Fruit fly (Drosophila melanogaster) whole organism, adult: ENCODE measurements around the gene CG31406.

Experiments
- CG11617 ChIP-seq: fragments of 200-800 bp; sonication (Bioruptor generic); optimal IDR thresholded peaks from 2 replicates; lab custom pipeline; 2017; ENCODE audit warnings: mild to moderate bottlenecking, missing biosample characterization, missing genetic modification reagents, missing genetic modification characterization
- CG12768 ChIP-seq: fragments of 200-800 bp; sonication (Bioruptor generic); optimal IDR thresholded peaks from 2 replicates; lab custom pipeline; 2017; ENCODE audit warnings: missing biosample characterization, missing genetic modification characterization, mild to moderate bottlenecking, moderate library complexity, missing genetic modification reagents
- CG14711 ChIP-seq: fragments of 200-800 bp; sonication (Bioruptor generic); optimal IDR thresholded peaks from 2 replicates; lab custom pipeline; 2018; ENCODE audit warnings: missing biosample characterization, mild to moderate bottlenecking, missing genetic modification characterization, moderate library complexity
- CG1620 ChIP-seq: fragments of 200-800 bp; sonication (Bioruptor generic); optimal IDR thresholded peaks from 2 replicates; lab custom pipeline; 2016; ENCODE audit warnings: missing biosample characterization, missing genetic modification characterization
- CG33017 ChIP-seq: fragments of 200-800 bp; sonication (Bioruptor generic); optimal IDR thresholded peaks from 2 replicates; lab custom pipeline; 2018; ENCODE audit warnings: missing biosample characterization, mild to moderate bottlenecking, missing genetic modification characterization, moderate library complexity
- CG5204 ChIP-seq: fragments of 200-800 bp; sonication (Bioruptor generic); optimal IDR thresholded peaks from 2 replicates; lab custom pipeline; 2016; ENCODE audit warnings: missing biosample characterization, missing genetic modification characterization
- CG7045 ChIP-seq: fragments of 200-800 bp; sonication (Bioruptor generic); optimal IDR thresholded peaks from 2 replicates; lab custom pipeline; 2017; ENCODE audit warnings: missing biosample characterization, mild to moderate bottlenecking, missing genetic modification characterization
- CG7101 ChIP-seq: fragments of 200-800 bp; sonication (Bioruptor generic); optimal IDR thresholded peaks from 2 replicates; lab custom pipeline; 2018; ENCODE audit warnings: missing biosample characterization, mild to moderate bottlenecking, missing genetic modification characterization, moderate library complexity
- Clk ChIP-seq: fragments of 200-800 bp; sonication (Bioruptor generic); optimal IDR thresholded peaks from 2 replicates; lab custom pipeline; 2017; ENCODE audit warnings: missing biosample characterization, missing genetic modification characterization
- Crg-1 ChIP-seq: fragments of 200-800 bp; sonication (Bioruptor generic); optimal IDR thresholded peaks from 2 replicates; lab custom pipeline; 2016; ENCODE audit warnings: missing biosample characterization, missing genetic modification characterization
- Hr96 ChIP-seq: fragments of 200-800 bp; sonication (Bioruptor generic); optimal IDR thresholded peaks from 2 replicates; lab custom pipeline; 2016; ENCODE audit warnings: missing biosample characterization, missing genetic modification characterization
- Mnt ChIP-seq: fragments of 200-800 bp; sonication (Bioruptor generic); optimal IDR thresholded peaks from 2 replicates; lab custom pipeline; 2016; ENCODE audit warnings: missing biosample characterization, mild to moderate bottlenecking, missing genetic modification characterization
- bab1 ChIP-seq: fragments of 200-800 bp; sonication (Bioruptor generic); optimal IDR thresholded peaks from 3 replicates; lab custom pipeline; 2019; ENCODE audit warnings: missing biosample characterization, mild to moderate bottlenecking, missing genetic modification characterization, moderate library complexity
- cic ChIP-seq: fragments of 200-800 bp; sonication (Bioruptor generic); optimal IDR thresholded peaks from 2 replicates; lab custom pipeline; 2017; ENCODE audit warnings: missing biosample characterization, mild to moderate bottlenecking, missing genetic modification characterization, moderate library complexity
- cnc ChIP-seq, 2 experiments: fragments of >200 bp; optimal IDR thresholded peaks; 2 replicates each; lab custom pipeline; 2017
- kay ChIP-seq: fragments of 200-800 bp; sonication (Bioruptor generic); peaks from one replicate; lab custom pipeline; 2016; ENCODE audit warnings: missing biosample characterization, missing genetic modification characterization, borderline replicate concordance
- ovo ChIP-seq: fragments of 200-800 bp; sonication (Bioruptor generic); optimal IDR thresholded peaks from 2 replicates; lab custom pipeline; 2016; ENCODE audit warnings: missing biosample characterization, missing genetic modification characterization
- pad ChIP-seq: fragments of 200-800 bp; sonication (Bioruptor generic); optimal IDR thresholded peaks from 3 replicates; lab custom pipeline; 2017; ENCODE audit warnings: missing biosample characterization, missing genetic modification characterization, mild to moderate bottlenecking, moderate library complexity, missing genetic modification reagents
- tj ChIP-seq: fragments of 200-800 bp; sonication (Bioruptor generic); optimal IDR thresholded peaks from 3 replicates; lab custom pipeline; 2017; ENCODE audit warnings: missing biosample characterization, mild to moderate bottlenecking, missing genetic modification characterization, moderate library complexity
- toe ChIP-seq: fragments of 200-800 bp; sonication (Bioruptor generic); optimal IDR thresholded peaks from 2 replicates; lab custom pipeline; 2016; ENCODE audit warnings: missing biosample characterization, missing genetic modification characterization

Gene CG31406

DNA sequence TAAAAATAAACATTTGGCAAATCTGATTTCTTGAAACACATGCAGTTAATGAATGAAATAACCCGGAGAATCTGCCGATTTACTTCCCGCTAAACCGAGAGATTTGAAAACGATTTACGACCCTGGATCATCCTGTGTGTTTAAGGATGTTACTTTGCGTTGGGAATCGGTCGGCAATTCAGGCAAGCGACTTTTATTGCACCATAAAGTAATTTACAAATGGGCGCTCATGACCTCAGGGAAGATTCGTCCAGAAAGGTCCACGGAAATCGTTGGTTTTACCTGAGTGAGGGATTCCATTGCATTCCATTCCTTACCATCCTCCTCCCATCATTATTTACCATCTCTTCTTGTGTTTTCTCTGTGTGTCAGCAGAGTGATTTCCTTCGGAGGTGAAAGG, 4.3 kb downstream of the CG31406 start:
- TF ChIP-seq toe = no peak
- TF ChIP-seq CG7045 (GFP tag; lab: Kevin White, UChicago) = no peak
- TF ChIP-seq kay (GFP tag; lab: Kevin White, UChicago) = no peak
- TF ChIP-seq ovo (GFP tag; lab: Kevin White, UChicago) = no peak
- no peak for TF ChIP-seq CG5204 (GFP tag; lab: Kevin White, UChicago)
- no peak for TF ChIP-seq Mnt (GFP tag; lab: Kevin White, UChicago)
- TF ChIP-seq CG12768 (GFP tag; lab: Kevin White, UChicago) = no peak
- no peak for TF ChIP-seq CG11617 (GFP tag; lab: Kevin White, UChicago)
- no peak for TF ChIP-seq cnc (optimal IDR thresholded peaks at IDR 0.05; lab: Kevin White, UChicago)
- no peak for TF ChIP-seq CG14711 (tag; lab: Kevin White, UChicago)
- no peak for TF ChIP-seq Hr96 (GFP tag; lab: Kevin White, UChicago)

DNA sequence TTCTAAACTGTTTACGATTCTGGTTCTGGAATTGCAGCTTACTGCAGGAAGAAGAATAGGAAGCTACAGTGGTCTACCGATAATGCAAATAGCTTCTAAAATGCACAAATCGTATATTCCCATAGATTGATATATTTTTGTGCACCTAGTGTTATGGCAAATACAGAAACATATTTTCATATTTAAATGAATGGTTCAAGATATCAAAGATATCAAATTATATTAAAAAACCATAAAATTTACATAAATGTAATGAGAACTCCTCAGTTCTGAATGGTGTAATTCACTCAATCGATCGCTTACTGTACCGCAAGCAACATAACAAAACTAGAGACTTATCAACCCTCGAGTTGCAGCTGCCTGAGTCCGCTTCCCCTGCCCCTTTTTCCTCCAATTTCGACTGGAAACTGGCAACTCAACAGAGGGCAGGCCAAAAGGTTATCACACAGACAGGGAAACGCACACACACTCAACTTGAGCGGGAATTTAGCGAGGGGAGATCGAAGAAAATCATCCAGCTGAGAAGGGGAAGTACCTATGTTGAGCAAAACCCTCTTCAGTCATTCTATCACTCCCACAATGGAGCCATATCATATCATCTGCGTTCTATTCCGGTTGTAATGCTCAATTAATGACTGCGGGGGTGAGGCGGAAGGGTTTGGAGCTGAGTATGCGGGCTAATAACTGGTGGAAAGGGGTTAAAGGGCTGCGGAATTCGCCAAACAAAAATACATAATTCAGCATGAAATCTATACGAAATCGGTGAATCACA, 5.6 kb downstream of the CG31406 start:
- TF ChIP-seq CG5204 (GFP tag; lab: Kevin White, UChicago) (peak; percentile 6), Hr96 (GFP tag; lab: Kevin White, UChicago) (no peak), cnc (optimal IDR thresholded peaks at IDR 0.05; lab: Kevin White, UChicago) (no peak)

DNA sequence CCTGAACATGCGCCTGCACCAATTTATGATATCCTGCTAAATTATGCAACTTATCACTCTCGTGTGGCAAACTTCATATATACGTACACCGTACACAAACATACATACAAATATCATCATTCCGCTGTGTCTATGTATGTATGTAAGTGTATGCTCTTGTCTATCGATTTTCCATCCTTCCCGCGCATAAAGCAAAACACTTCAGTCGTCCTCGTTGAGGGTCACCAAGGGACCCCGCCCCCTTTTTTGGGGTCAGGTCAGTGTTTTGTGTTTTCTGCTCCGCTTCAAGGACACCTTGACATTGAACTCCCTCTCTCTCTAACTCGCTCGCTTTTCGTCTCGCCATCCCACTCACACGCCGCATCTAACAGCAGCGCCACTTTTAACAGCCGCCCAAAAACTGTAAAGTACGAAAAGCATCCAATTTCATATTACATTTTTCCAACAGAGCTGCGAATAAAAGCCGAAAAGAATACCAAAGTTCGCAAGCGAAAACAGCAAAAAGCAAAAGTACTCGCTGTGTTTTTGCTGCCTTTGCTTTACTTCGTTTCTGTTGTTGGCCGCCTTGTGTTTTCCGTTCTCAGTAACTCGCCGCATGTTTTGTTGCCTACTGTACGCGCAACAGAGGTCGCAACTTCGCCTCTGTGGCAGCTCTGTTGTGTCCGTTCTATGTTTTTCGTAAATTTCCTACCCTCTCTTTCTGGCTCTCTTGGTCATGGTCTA, 7.4 kb downstream of the CG31406 start:
- no peak for TF ChIP-seq CG5204 (GFP tag; lab: Kevin White, UChicago)
- no peak for TF ChIP-seq CG12768 (GFP tag; lab: Kevin White, UChicago)
- no peak for TF ChIP-seq CG7101 (tag; lab: Kevin White, UChicago)
- TF ChIP-seq kay (GFP tag; lab: Kevin White, UChicago) = no peak
- no peak for TF ChIP-seq CG7045 (GFP tag; lab: Kevin White, UChicago)
- TF ChIP-seq cic (GFP tag; lab: Kevin White, UChicago) = no peak
- peak; percentile 19 for TF ChIP-seq tj (GFP tag; lab: Kevin White, UChicago)

DNA sequence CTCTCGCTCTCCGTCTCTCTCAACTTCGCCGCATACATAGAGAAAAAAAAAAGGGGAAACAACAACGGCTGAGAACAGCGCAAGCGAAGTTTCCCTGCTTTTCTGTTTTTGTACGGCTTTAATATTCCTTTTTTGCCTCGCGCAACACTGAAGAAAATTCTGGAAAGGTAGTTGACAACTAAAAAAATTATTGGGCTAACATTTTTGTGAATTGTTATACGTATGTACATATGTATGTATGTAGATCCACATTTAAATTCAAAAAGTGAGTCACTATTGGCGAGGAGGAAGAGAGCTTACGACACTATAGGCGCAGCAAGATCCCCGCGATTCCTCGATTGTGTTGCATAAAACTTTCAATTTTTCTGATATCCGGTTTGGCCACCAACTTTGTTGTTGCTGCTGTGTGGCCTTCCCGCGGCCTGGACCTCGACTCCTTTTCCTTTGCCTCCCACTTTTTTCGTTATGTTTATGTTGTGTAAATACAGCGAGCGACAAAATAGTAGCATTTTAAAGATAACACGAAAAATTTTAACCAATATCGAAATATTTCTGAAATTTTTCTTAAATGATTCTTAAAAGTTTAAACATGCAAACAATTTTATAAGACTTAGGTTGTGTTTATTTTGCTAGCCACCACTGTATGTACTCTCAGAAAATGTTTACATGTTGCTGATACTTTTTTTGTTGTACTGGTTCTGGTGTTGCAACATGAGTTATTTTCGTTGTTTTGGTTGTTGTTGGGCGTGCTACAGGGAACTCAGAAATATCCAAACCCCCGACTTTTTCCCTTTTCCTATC, 8.2 kb downstream of the CG31406 start:
- TF ChIP-seq CG14711 (tag; lab: Kevin White, UChicago) (no peak), Hr96 (GFP tag; lab: Kevin White, UChicago) (peak; percentile 13), CG11617 (GFP tag; lab: Kevin White, UChicago) (peak; percentile 14), pad (GFP tag; lab: Kevin White, UChicago) (peak; percentile 94), kay (GFP tag; lab: Kevin White, UChicago) (peak; percentile 51), CG12768 (GFP tag; lab: Kevin White, UChicago) (no peak), CG7101 (tag; lab: Kevin White, UChicago) (peak; percentile 8)

DNA sequence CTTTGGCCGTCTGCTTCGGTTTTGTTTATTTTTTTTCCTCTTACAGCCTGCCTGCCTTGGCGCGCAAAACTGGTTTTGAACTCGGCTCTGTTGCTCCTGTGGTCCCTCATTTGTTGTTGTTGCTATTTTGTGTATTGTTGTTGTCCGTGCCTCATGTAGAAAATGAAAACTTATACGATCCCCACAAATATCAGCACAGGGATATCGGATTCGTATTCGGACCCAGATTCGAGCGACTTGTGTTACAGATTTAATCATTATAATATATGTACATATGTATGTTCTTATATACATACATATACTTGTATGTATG, 8.8 kb downstream of the CG31406 start:
- TF ChIP-seq kay (GFP tag; lab: Kevin White, UChicago) (peak; percentile 31), cnc (optimal IDR thresholded peaks at IDR 0.05; lab: Kevin White, UChicago) (no peak), Clk (GFP tag; lab: Kevin White, UChicago) (no peak), CG11617 (GFP tag; lab: Kevin White, UChicago) (no peak)

DNA sequence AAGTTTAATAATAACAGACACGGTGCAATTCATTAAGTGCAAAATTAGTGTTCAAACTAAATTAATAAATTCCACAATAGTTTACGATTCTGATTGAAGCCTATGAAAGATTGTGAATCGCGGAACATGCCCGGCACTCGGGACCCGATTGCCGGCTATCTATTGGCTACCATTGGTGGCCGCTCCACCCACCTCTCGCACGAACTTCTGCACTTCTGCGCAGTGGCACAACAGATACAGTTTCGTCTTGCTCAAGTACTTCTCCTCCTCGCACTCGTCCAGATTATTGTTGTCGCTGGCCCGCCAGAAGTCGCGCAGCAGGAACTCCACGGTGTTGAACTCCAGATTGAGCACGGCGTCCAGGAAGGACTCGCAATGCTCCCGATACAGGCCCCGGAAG, 15.7 kb downstream of the CG31406 start:
- no peak for TF ChIP-seq CG33017 (tag; lab: Kevin White, UChicago)
- TF ChIP-seq CG12768 (GFP tag; lab: Kevin White, UChicago) = no peak
- no peak for TF ChIP-seq bab1 (GFP tag; lab: Kevin White, UChicago)
- no peak for TF ChIP-seq ovo (GFP tag; lab: Kevin White, UChicago)
- no peak for TF ChIP-seq tj (GFP tag; lab: Kevin White, UChicago)
- no peak for TF ChIP-seq cnc (optimal IDR thresholded peaks at IDR 0.05; lab: Kevin White, UChicago)
- TF ChIP-seq CG7045 (GFP tag; lab: Kevin White, UChicago) = no peak
- no peak for TF ChIP-seq CG5204 (GFP tag; lab: Kevin White, UChicago)
- TF ChIP-seq Crg-1 (GFP tag; lab: Kevin White, UChicago) = no peak
- TF ChIP-seq CG14711 (tag; lab: Kevin White, UChicago) = no peak
- no peak for TF ChIP-seq Mnt (GFP tag; lab: Kevin White, UChicago)
- TF ChIP-seq cic (GFP tag; lab: Kevin White, UChicago) = no peak
- no peak for TF ChIP-seq CG1620 (GFP tag; lab: Kevin White, UChicago)
- no peak for TF ChIP-seq toe
- TF ChIP-seq pad (GFP tag; lab: Kevin White, UChicago) = no peak
- TF ChIP-seq Hr96 (GFP tag; lab: Kevin White, UChicago) = no peak
- no peak for TF ChIP-seq CG7101 (tag; lab: Kevin White, UChicago)
- TF ChIP-seq kay (GFP tag; lab: Kevin White, UChicago) = no peak
- no peak for TF ChIP-seq CG11617 (GFP tag; lab: Kevin White, UChicago)
